Worm (Caenorhabditis elegans): ENCODE data around the gene gtbp-1.

DNA sequence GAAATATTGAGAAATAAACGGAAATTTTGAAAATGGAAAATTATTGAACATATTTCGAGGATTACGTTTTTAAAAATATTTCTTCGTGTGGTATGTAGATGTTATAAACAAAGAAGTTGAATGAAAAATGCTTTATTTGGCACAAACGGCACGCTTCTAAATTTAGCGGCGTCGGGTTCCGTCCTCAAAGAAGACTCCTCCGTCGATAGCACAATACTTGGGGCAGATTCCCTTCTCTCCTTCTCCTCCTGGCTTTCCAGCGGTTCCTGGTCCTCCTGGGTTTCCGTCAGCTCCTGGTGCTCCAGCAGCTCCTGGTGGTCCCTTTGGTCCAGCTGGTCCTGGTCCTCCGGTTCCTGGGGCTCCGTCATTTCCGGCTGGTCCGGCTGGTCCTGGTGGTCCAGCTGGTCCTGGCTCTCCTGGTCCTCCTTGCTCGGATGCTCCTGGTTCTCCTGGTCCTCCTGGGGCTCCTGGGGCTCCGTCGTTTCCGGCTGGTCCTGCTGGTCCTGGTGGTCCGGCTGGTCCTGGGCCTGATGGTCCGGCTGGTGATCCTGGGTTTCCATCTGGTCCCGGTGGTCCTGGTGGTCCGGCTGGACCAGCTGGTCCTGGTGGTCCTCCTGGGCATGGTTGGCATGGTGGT lies 44.3 kb downstream of the gtbp-1 start, which contains the start of gene W01B6.8:
- TF ChIP-seq daf-8 (GFP tag; IDR thresholded peaks at IDR 0.05) (no peak), lin-39 (tag; optimal IDR thresholded peaks at IDR 0.05) (no peak), ceh-82 (tag; optimal IDR thresholded peaks at IDR 0.05) (no peak)
